Fruit fly (Drosophila melanogaster) whole organism, embryonic: ENCODE data around the gene CG7912.

ENCODE experiments used
- Ada2b ChIP-seq: fragments of 200-800 bp; sonication (Bioruptor generic); IDR thresholded peaks from 2 replicates; pipeline ENCODE4 v1.3.6; 2022; ENCODE audit warnings: missing biosample characterization, missing genetic modification characterization
- Asciz ChIP-seq: fragments of 200-800 bp; sonication (Bioruptor generic); optimal IDR thresholded peaks from 2 replicates; lab custom pipeline; 2017; ENCODE audit warnings: missing biosample characterization, mild to moderate bottlenecking, missing genetic modification characterization, missing genetic modification reagents
- BtbVII ChIP-seq: fragments of 200-800 bp; sonication (Bioruptor generic); optimal IDR thresholded peaks from 3 replicates; lab custom pipeline; 2017; ENCODE audit warnings: missing biosample characterization, mild to moderate bottlenecking, missing genetic modification characterization
- CG10321 ChIP-seq: fragments of 200-800 bp; sonication (Bioruptor generic); IDR thresholded peaks from 2 replicates; pipeline ENCODE4 v1.3.6; 2022; ENCODE audit warnings: missing biosample characterization, missing genetic modification characterization
- CG10565 ChIP-seq: fragments of 200-800 bp; sonication (Bioruptor generic); optimal IDR thresholded peaks from 3 replicates; lab custom pipeline; 2016; ENCODE audit warnings: missing biosample characterization, mild to moderate bottlenecking, missing genetic modification characterization
- CG12299 ChIP-seq: fragments of 200-800 bp; sonication (Bioruptor generic); optimal IDR thresholded peaks from 2 replicates; lab custom pipeline; 2018; ENCODE audit warnings: missing biosample characterization, mild to moderate bottlenecking, missing genetic modification characterization
- CG1233 ChIP-seq: fragments of 200-800 bp; sonication (Bioruptor generic); optimal IDR thresholded peaks from 4 replicates; lab custom pipeline; 2018; ENCODE audit warnings: missing biosample characterization, mild to moderate bottlenecking, missing genetic modification characterization
- CG17186 ChIP-seq: fragments of 200-800 bp; sonication (Bioruptor generic); optimal IDR thresholded peaks from 3 replicates; lab custom pipeline; 2017; ENCODE audit warnings: missing biosample characterization, missing genetic modification reagents, missing genetic modification characterization
- CG30403 ChIP-seq: fragments of 200-800 bp; sonication (Bioruptor generic); optimal IDR thresholded peaks from 3 replicates; lab custom pipeline; 2016; ENCODE audit warnings: missing biosample characterization, missing genetic modification characterization
- CG33213 ChIP-seq: fragments of 200-800 bp; sonication (Bioruptor generic); optimal IDR thresholded peaks from 3 replicates; lab custom pipeline; 2016; ENCODE audit warnings: missing biosample characterization, missing genetic modification characterization
- CG4404 ChIP-seq: fragments of 200-800 bp; sonication (Bioruptor generic); IDR thresholded peaks from 2 replicates; pipeline ENCODE4 v1.3.6; 2022; ENCODE audit warnings: missing biosample characterization, missing genetic modification characterization
- CG6175 ChIP-seq: fragments of 200-800 bp; sonication (Bioruptor generic); IDR thresholded peaks from 3 replicates; pipeline ENCODE4 v1.3.6; 2022; ENCODE audit warnings: missing biosample characterization, missing genetic modification characterization
- CG6854 ChIP-seq: fragments of 200-800 bp; sonication (Bioruptor generic); optimal IDR thresholded peaks from 3 replicates; lab custom pipeline; 2017; ENCODE audit warnings: missing biosample characterization, mild to moderate bottlenecking, missing genetic modification characterization
- CG9797 ChIP-seq: fragments of 200-800 bp; sonication (Bioruptor generic); optimal IDR thresholded peaks from 3 replicates; lab custom pipeline; 2018; ENCODE audit warnings: missing biosample characterization, mild to moderate bottlenecking, missing genetic modification characterization
- D ChIP-seq, 2 experiments: fragments of 200-800 bp in 1 of 2; fragments of >200 bp in 1 of 2; sonication (Bioruptor generic) in 1 of 2; optimal IDR thresholded peaks; 2 replicates in 1 of 2; 3 replicates in 1 of 2; lab custom pipeline; 2017; ENCODE audit warnings: mild to moderate bottlenecking in 1 of 2, missing biosample characterization in 1 of 2, missing genetic modification characterization in 1 of 2, missing genetic modification reagents in 1 of 2
- Doc3 ChIP-seq: fragments of 200-800 bp; sonication (Bioruptor generic); IDR thresholded peaks from 3 replicates; pipeline ENCODE4 v1.3.6; 2022; ENCODE audit warnings: missing biosample characterization, missing genetic modification characterization; ENCODE audit not compliant: partially characterized antibody
- Fer3 ChIP-seq: fragments of 200-800 bp; sonication (Bioruptor generic); optimal IDR thresholded peaks from 2 replicates; lab custom pipeline; 2018; ENCODE audit warnings: missing biosample characterization, mild to moderate bottlenecking, missing genetic modification characterization, moderate library complexity
- H2.0 ChIP-seq: fragments of 200-800 bp; sonication (Bioruptor generic); IDR thresholded peaks from 2 replicates; pipeline ENCODE4 v1.3.6; 2022; ENCODE audit warnings: missing biosample characterization, missing genetic modification characterization
- Hr51 ChIP-seq, 2 experiments: fragments of 200-800 bp; sonication (Bioruptor generic); optimal IDR thresholded peaks; 2 replicates in 1 of 2; 3 replicates in 1 of 2; lab custom pipeline; 2016 to 2018; ENCODE audit warnings: missing biosample characterization in 2 of 2, missing genetic modification characterization in 2 of 2, mild to moderate bottlenecking in 1 of 2, moderate library complexity in 1 of 2
- Kr ChIP-seq: fragments of 200-800 bp; sonication (Bioruptor generic); optimal IDR thresholded peaks from 2 replicates; lab custom pipeline; 2017; ENCODE audit warnings: missing biosample characterization, mild to moderate bottlenecking, missing genetic modification characterization
- Max ChIP-seq: fragments of 200-800 bp; sonication (Bioruptor generic); optimal IDR thresholded peaks from 2 replicates; lab custom pipeline; 2016; ENCODE audit warnings: missing biosample characterization, mild to moderate bottlenecking, missing genetic modification characterization
- Mrtf ChIP-seq: fragments of 200-800 bp; sonication (Bioruptor generic); IDR thresholded peaks from 3 replicates; pipeline ENCODE4 v1.3.6; 2022; ENCODE audit warnings: missing biosample characterization, missing genetic modification characterization
- Nf-YA ChIP-seq: fragments of 200-800 bp; sonication (Bioruptor generic); IDR thresholded peaks from 2 replicates; pipeline ENCODE4 v1.3.6; 2022; ENCODE audit warnings: missing biosample characterization, missing genetic modification characterization
- Ravus ChIP-seq: fragments of 200-800 bp; sonication (Bioruptor generic); IDR thresholded peaks from 2 replicates; pipeline ENCODE4 v1.3.6; 2022; ENCODE audit warnings: missing biosample characterization, missing genetic modification characterization
- Scr ChIP-seq: fragments of 200-800 bp; sonication (Bioruptor generic); IDR thresholded peaks from 2 replicates; pipeline ENCODE4 v1.3.6; 2022; ENCODE audit warnings: missing biosample characterization, missing genetic modification characterization; ENCODE audit not compliant: partially characterized antibody
- Sin3A ChIP-seq: fragments of >200 bp; optimal IDR thresholded peaks from 2 replicates; lab custom pipeline; 2018
- Sox100B ChIP-seq: fragments of 200-800 bp; sonication (Bioruptor generic); optimal IDR thresholded peaks from 3 replicates; lab custom pipeline; 2018; ENCODE audit warnings: missing biosample characterization, mild to moderate bottlenecking, missing genetic modification characterization
- az2 ChIP-seq: fragments of 200-800 bp; sonication (Bioruptor generic); optimal IDR thresholded peaks from 3 replicates; lab custom pipeline; 2016; ENCODE audit warnings: missing biosample characterization, missing genetic modification characterization
- bab2 ChIP-seq: fragments of 200-800 bp; sonication (Bioruptor generic); optimal IDR thresholded peaks from 2 replicates; lab custom pipeline; 2016; ENCODE audit warnings: missing biosample characterization, missing genetic modification characterization
- cg ChIP-seq: fragments of 200-800 bp; sonication (Bioruptor generic); optimal IDR thresholded peaks from 3 replicates; lab custom pipeline; 2019; ENCODE audit warnings: missing biosample characterization, mild to moderate bottlenecking, missing genetic modification characterization, moderate library complexity
- fd3F ChIP-seq: fragments of 200-800 bp; sonication (Bioruptor generic); optimal IDR thresholded peaks from 2 replicates; lab custom pipeline; 2018; ENCODE audit warnings: missing biosample characterization, mild to moderate bottlenecking, missing genetic modification characterization, moderate library complexity
- ftz-f1 ChIP-seq: fragments of 200-800 bp; sonication (Bioruptor generic); optimal IDR thresholded peaks from 2 replicates; lab custom pipeline; 2016; ENCODE audit warnings: missing biosample characterization, missing genetic modification characterization
- gem ChIP-seq: fragments of 200-800 bp; sonication (Bioruptor generic); optimal IDR thresholded peaks from 2 replicates; lab custom pipeline; 2019; ENCODE audit warnings: missing biosample characterization, mild to moderate bottlenecking, missing genetic modification characterization, moderate library complexity
- hth ChIP-seq: fragments of >200 bp; optimal IDR thresholded peaks from 2 replicates; lab custom pipeline; 2017; ENCODE audit warnings: inconsistent platforms
- ind ChIP-seq: fragments of 200-800 bp; sonication (Bioruptor generic); optimal IDR thresholded peaks from 3 replicates; lab custom pipeline; 2016; ENCODE audit warnings: missing biosample characterization, missing genetic modification characterization
- mam ChIP-seq: fragments of 200-800 bp; sonication (Bioruptor generic); optimal IDR thresholded peaks from 3 replicates; lab custom pipeline; 2016; ENCODE audit warnings: missing biosample characterization, missing genetic modification characterization
- org-1 ChIP-seq: fragments of 200-800 bp; sonication (Bioruptor generic); optimal IDR thresholded peaks from 2 replicates; lab custom pipeline; 2017; ENCODE audit warnings: missing biosample characterization, missing genetic modification characterization
- otp ChIP-seq: fragments of 200-800 bp; sonication (Bioruptor generic); IDR thresholded peaks from 3 replicates; pipeline ENCODE4, ENCODE4 v1.3.6; 2022; ENCODE audit warnings: missing biosample characterization, missing genetic modification characterization
- pros ChIP-seq: fragments of 200-800 bp; sonication (Bioruptor generic); optimal IDR thresholded peaks from 3 replicates; lab custom pipeline; 2019; ENCODE audit warnings: missing biosample characterization, mild to moderate bottlenecking, missing genetic modification characterization, moderate library complexity
- psq ChIP-seq: fragments of 200-800 bp; sonication (Bioruptor generic); optimal IDR thresholded peaks from 2 replicates; lab custom pipeline; 2017; ENCODE audit warnings: missing biosample characterization, missing genetic modification characterization
- ranshi ChIP-seq: fragments of 200-800 bp; sonication (Bioruptor generic); IDR thresholded peaks from 2 replicates; pipeline ENCODE4 v1.3.6; 2022; ENCODE audit warnings: missing biosample characterization, missing genetic modification characterization
- repo ChIP-seq: fragments of 200-800 bp; sonication (Bioruptor generic); optimal IDR thresholded peaks from 2 replicates; lab custom pipeline; 2016; ENCODE audit warnings: missing biosample characterization, missing genetic modification characterization
- sna ChIP-seq: fragments of 200-800 bp; sonication (Bioruptor generic); IDR thresholded peaks from 2 replicates; pipeline ENCODE4 v1.3.6; 2022; ENCODE audit warnings: missing biosample characterization, missing genetic modification characterization; ENCODE audit not compliant: partially characterized antibody
- sug ChIP-seq: fragments of 200-800 bp; optimal IDR thresholded peaks from 2 replicates; lab custom pipeline; 2019; ENCODE audit warnings: missing biosample characterization, mild to moderate bottlenecking, missing genetic modification characterization, moderate library complexity
- tgo ChIP-seq: fragments of 200-800 bp; sonication (Bioruptor generic); IDR thresholded peaks from 3 replicates; pipeline ENCODE4 v1.3.6; 2022; ENCODE audit warnings: missing biosample characterization, missing genetic modification characterization
- tna ChIP-seq: fragments of 200-800 bp; sonication (Bioruptor generic); IDR thresholded peaks from 2 replicates; pipeline ENCODE4 v1.3.6; 2022; ENCODE audit warnings: missing biosample characterization, missing genetic modification characterization; ENCODE audit not compliant: partially characterized antibody
- tx ChIP-seq: fragments of 200-800 bp; sonication (Bioruptor generic); optimal IDR thresholded peaks from 2 replicates; lab custom pipeline; 2016; ENCODE audit warnings: missing biosample characterization, missing genetic modification characterization
- wor ChIP-seq: fragments of 200-800 bp; sonication (Bioruptor generic); IDR thresholded peaks from 2 replicates; pipeline ENCODE4 v1.3.6; 2022; ENCODE audit warnings: missing biosample characterization, missing genetic modification characterization
- zfh1 ChIP-seq: fragments of 200-800 bp; sonication (Bioruptor generic); IDR thresholded peaks from 3 replicates; pipeline ENCODE4 v1.3.6; 2022; ENCODE audit warnings: missing biosample characterization, missing genetic modification characterization

Gene CG7912

dm6 chr3R:30012602-30013489, 3.9 kb upstream of the CG7912 start (continued):
- peak; percentile 35 for TF ChIP-seq Fer3 (tag; lab: Kevin White, UChicago)
- no peak for TF ChIP-seq CG6175
- no peak for TF ChIP-seq repo (GFP tag; lab: Kevin White, UChicago)
- TF ChIP-seq tx (GFP tag; lab: Kevin White, UChicago), result no peak
- no peak for TF ChIP-seq CG10565
- TF ChIP-seq sug, result peak; percentile 25
- TF ChIP-seq az2 (GFP tag; lab: Kevin White, UChicago), result no peak
- no peak for TF ChIP-seq gem
- TF ChIP-seq CG10321 (GFP tag; lab: Robert Waterston, UW), result no peak
- peak; percentile 23; the same call in 1 of the 2 replicates for TF ChIP-seq ranshi (GFP tag; lab: Robert Waterston, UW)
- no peak for TF ChIP-seq zfh1
- TF ChIP-seq D (optimal IDR thresholded peaks at IDR 0.05; lab: Kevin White, UChicago), result no peak
- TF ChIP-seq D (GFP tag; optimal IDR thresholded peaks at IDR 0.05; lab: Kevin White, UChicago), result no peak
- TF ChIP-seq CG12299 (tag; lab: Kevin White, UChicago), result no peak
- no peak for TF ChIP-seq Sox100B (GFP tag; lab: Kevin White, UChicago)
- no peak for TF ChIP-seq ftz-f1
- no peak for TF ChIP-seq CG9797 (GFP tag; lab: Kevin White, UChicago)
- TF ChIP-seq tna (GFP tag; lab: Robert Waterston, UW), result no peak
- TF ChIP-seq CG30403 (GFP tag; lab: Kevin White, UChicago), result no peak
- 0 out of 2 replicates have a peak, but pooled peaks have one; percentile 19 for TF ChIP-seq H2.0 (GFP tag; lab: Robert Waterston, UW)
- TF ChIP-seq sna (GFP tag; lab: Robert Waterston, UW), result no peak
- TF ChIP-seq hth (lab: Kevin White, UChicago), result no peak
- no peak for TF ChIP-seq cg
- TF ChIP-seq fd3F (GFP tag; lab: Kevin White, UChicago), result no peak
- TF ChIP-seq Scr (GFP tag; lab: Robert Waterston, UW), result no peak
- no peak for TF ChIP-seq CG1233 (GFP tag; lab: Kevin White, UChicago)
- TF ChIP-seq Asciz (GFP tag; lab: Kevin White, UChicago), result no peak
- no peak for TF ChIP-seq CG4404 (GFP tag; lab: Robert Waterston, UW)
- no peak for TF ChIP-seq Max (GFP tag; lab: Kevin White, UChicago)
- no peak for TF ChIP-seq Ravus (GFP tag; lab: Robert Waterston, UW)
- TF ChIP-seq tgo (GFP tag; lab: Robert Waterston, UW), result no peak
- TF ChIP-seq bab2, result no peak
- TF ChIP-seq ind (GFP tag; lab: Kevin White, UChicago), result no peak
- TF ChIP-seq Mrtf (GFP tag; lab: Robert Waterston, UW), result no peak
- TF ChIP-seq mam, result peak; percentile 60
- peak; percentile 42; the same call in 1 of the 3 replicates for TF ChIP-seq otp (GFP tag; lab: Robert Waterston, UW)
- no peak for TF ChIP-seq Doc3
- no peak for TF ChIP-seq CG17186 (GFP tag; lab: Kevin White, UChicago)
- no peak for TF ChIP-seq org-1 (GFP tag; lab: Kevin White, UChicago)
- TF ChIP-seq pros, result no peak
- no peak for TF ChIP-seq wor (GFP tag; lab: Robert Waterston, UW)
- TF ChIP-seq CG33213 (GFP tag; lab: Kevin White, UChicago), result no peak
- no peak for TF ChIP-seq Nf-YA
- TF ChIP-seq Sin3A (lab: Kevin White, UChicago), result no peak
- TF ChIP-seq psq (GFP tag; lab: Kevin White, UChicago), result no peak
- TF ChIP-seq Kr (GFP tag; lab: Kevin White, UChicago), result no peak
- no peak for TF ChIP-seq CG6854 (GFP tag; lab: Kevin White, UChicago)
- TF ChIP-seq BtbVII, result no peak
- TF ChIP-seq Ada2b, result 0 out of 2 replicates have a peak, but pooled peaks have one; percentile 25
- no peak for TF ChIP-seq Hr51 (GFP tag; optimal IDR thresholded peaks at IDR 0.05; lab: Kevin White, UChicago)
